Worm (Caenorhabditis elegans) whole organism, L4/young adult: ENCODE measurements around the gene nuo-5.

Experiments used
- W03F9.2 ChIP-seq: fragments of 150-350 bp; optimal IDR thresholded peaks from 2 replicates; lab custom pipeline; 2014; ENCODE audit warnings: missing biosample characterization, missing genetic modification characterization
- dao-5 ChIP-seq: sonication (generic microtip); optimal IDR thresholded peaks from 2 replicates; lab custom pipeline; 2016; ENCODE audit warnings: missing genotype, missing genetic modification characterization, moderate library complexity, missing compliant biosample characterization
- him-1 ChIP-seq: sonication (generic microtip); optimal IDR thresholded peaks from 2 replicates; lab custom pipeline; 2016; ENCODE audit warnings: missing genotype, missing genetic modification reagents, missing genetic modification characterization, missing compliant biosample characterization

- TF ChIP-seq him-1 (tag; lab: Kevin White, UChicago) (no peak), W03F9.2 (tag; lab: Kevin White, UChicago) (peak; percentile 81), dao-5 (no peak)
These were observed 26.2 kb upstream of the nuo-5 start, which contains the start of gene W02G9.3 for ce11 chrV:2672603-2673002.
